Fruit fly (Drosophila melanogaster): ENCODE results near the gene Rap1.

Rap1 gene

dm6 chr3L:1829539-1829938, 32.5 kb downstream of the Rap1 start (continued):
- no peak for TF ChIP-seq zen2 (GFP tag; IDR thresholded peaks at IDR 0.05; ENCODE audit: partially characterized antibody)
- no peak for TF ChIP-seq CG12769 (tag; optimal IDR thresholded peaks at IDR 0.05)
- no peak for TF ChIP-seq CG13123 (GFP tag; optimal IDR thresholded peaks at IDR 0.05)
- TF ChIP-seq CG11696 (GFP tag; IDR thresholded peaks at IDR 0.05): no peak
- no peak for TF ChIP-seq tna (GFP tag; IDR thresholded peaks at IDR 0.05; ENCODE audit: partially characterized antibody)
- TF ChIP-seq CG10543 (GFP tag; optimal IDR thresholded peaks at IDR 0.05): no peak
- TF ChIP-seq Optix (GFP tag; IDR thresholded peaks at IDR 0.05): no peak

DNA sequence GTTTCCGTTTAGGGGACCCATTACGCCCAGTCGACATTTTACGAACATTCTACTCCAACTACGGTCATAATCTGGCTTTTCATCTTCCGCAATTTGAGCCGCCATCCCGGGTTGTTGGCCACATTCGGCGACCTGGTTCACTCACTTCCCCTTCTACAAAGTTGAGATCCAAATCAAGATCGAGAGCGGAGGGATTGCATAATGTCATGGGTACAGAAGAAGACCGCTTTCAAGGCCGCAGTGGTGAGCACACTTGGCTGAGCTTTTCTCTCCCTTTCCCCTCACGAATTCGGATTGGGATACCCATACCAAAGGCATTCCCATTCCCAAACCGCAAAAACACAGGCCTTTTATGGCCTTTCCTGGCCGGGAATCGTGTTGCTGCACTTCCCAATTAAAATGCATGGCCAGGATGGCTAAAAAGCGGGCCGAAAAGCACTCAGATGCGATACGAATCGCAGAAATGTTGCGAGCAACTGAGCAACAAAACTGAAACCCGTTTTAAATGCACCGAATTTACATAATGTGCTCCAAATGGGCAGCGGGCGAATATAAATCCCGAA, 34.1 kb downstream of the Rap1 start:
- TF ChIP-seq CG11456 (GFP tag; IDR thresholded peaks at IDR 0.05) (0 out of 3 replicates have a peak, but pooled peaks have one; percentile 10), stc (GFP tag; IDR thresholded peaks at IDR 0.05) (no peak)

- TF ChIP-seq nom (GFP tag; optimal IDR thresholded peaks at IDR 0.05) (peak; percentile 19), CG6854 (GFP tag; optimal IDR thresholded peaks at IDR 0.05) (no peak), Sox100B (GFP tag; optimal IDR thresholded peaks at IDR 0.05) (no peak)
These were observed 39.7 kb downstream of the Rap1 start for dm6 chr3L:1822365-1822764.

- peak; percentile 42 for TF ChIP-seq nom (GFP tag; optimal IDR thresholded peaks at IDR 0.05)
- no peak for TF ChIP-seq CG14667 (GFP tag; IDR thresholded peaks at IDR 0.05)
- TF ChIP-seq peb (GFP tag; IDR thresholded peaks at IDR 0.05): no peak
- TF ChIP-seq CG11456 (GFP tag; IDR thresholded peaks at IDR 0.05): no peak
These were observed 40.9 kb downstream of the Rap1 start for dm6 chr3L:1821140-1821539.

- peak; percentile 60 for TF ChIP-seq sd (tag; optimal IDR thresholded peaks at IDR 0.05)
- peak; percentile 5 for TF ChIP-seq pros (GFP tag; optimal IDR thresholded peaks at IDR 0.05)
- TF ChIP-seq mirr (GFP tag; optimal IDR thresholded peaks at IDR 0.05): peak; percentile 20
- 0 out of 3 replicates have a peak, but pooled peaks have one; percentile 23 for TF ChIP-seq CG2199 (GFP tag; IDR thresholded peaks at IDR 0.05)
- TF ChIP-seq Sox102F (GFP tag; optimal IDR thresholded peaks at IDR 0.05): peak; percentile 7
- peak; percentile 96 for TF ChIP-seq chinmo (GFP tag; IDR thresholded peaks at IDR 0.05; ENCODE audit: partially characterized antibody)
- TF ChIP-seq CG15269 (tag; optimal IDR thresholded peaks at IDR 0.05): peak; percentile 67
- TF ChIP-seq CG10543 (GFP tag; optimal IDR thresholded peaks at IDR 0.05): peak; percentile 10
- TF ChIP-seq B-H2 (GFP tag; optimal IDR thresholded peaks at IDR 0.05): peak; percentile 35
- TF ChIP-seq lov (optimal IDR thresholded peaks at IDR 0.05): no peak
- TF ChIP-seq lov (GFP tag; IDR thresholded peaks at IDR 0.05): no peak
- TF ChIP-seq Eip74EF (GFP tag; optimal IDR thresholded peaks at IDR 0.05): peak in 1 of 2 experiments; percentile 98
- no peak for TF ChIP-seq CG14710 (tag; optimal IDR thresholded peaks at IDR 0.05)
- TF ChIP-seq CG7556 (GFP tag; optimal IDR thresholded peaks at IDR 0.05): no peak
- no peak for TF ChIP-seq nerfin-2 (GFP tag; IDR thresholded peaks at IDR 0.05; ENCODE audit: partially characterized antibody)
- peak; percentile 89 for TF ChIP-seq oc (tag; optimal IDR thresholded peaks at IDR 0.05)
- TF ChIP-seq CG13894 (tag; optimal IDR thresholded peaks at IDR 0.05): peak; percentile 59
- TF ChIP-seq CG2202 (tag; optimal IDR thresholded peaks at IDR 0.05): no peak
- TF ChIP-seq abd-A (tag; optimal IDR thresholded peaks at IDR 0.05): peak; percentile 98
- TF ChIP-seq Atf-2 (GFP tag; optimal IDR thresholded peaks at IDR 0.05): no peak
- TF ChIP-seq cwo (GFP tag; optimal IDR thresholded peaks at IDR 0.05): peak; percentile 25
- TF ChIP-seq CG8924 (tag; optimal IDR thresholded peaks at IDR 0.05): no peak
- no peak for TF ChIP-seq CG10565 (GFP tag; optimal IDR thresholded peaks at IDR 0.05)
- TF ChIP-seq kni (GFP tag; optimal IDR thresholded peaks at IDR 0.05): peak; percentile 48
- TF ChIP-seq CG12769 (tag; optimal IDR thresholded peaks at IDR 0.05): peak; percentile 53
- TF ChIP-seq ftz-f1 (GFP tag; optimal IDR thresholded peaks at IDR 0.05): peak; percentile 55
These were observed 43.2 kb downstream of the Rap1 start for dm6 chr3L:1818834-1819233.

Data from whole organism, embryonic.